Fruit fly (Drosophila melanogaster): ENCODE results near the gene Pax.

dm6 chr2L:19415859-19416258, 10.5 kb downstream of the Pax start:
- TF ChIP-seq gl (tag; optimal IDR thresholded peaks at IDR 0.05) (no peak), CG32121 (GFP tag; IDR thresholded peaks at IDR 0.05) (no peak), CG9948 (tag; optimal IDR thresholded peaks at IDR 0.05) (no peak), Snoo (tag; optimal IDR thresholded peaks at IDR 0.05) (no peak), EcR (GFP tag; optimal IDR thresholded peaks at IDR 0.05) (no peak), fd96Ca (GFP tag; IDR thresholded peaks at IDR 0.05) (no peak), CG8159 (tag; optimal IDR thresholded peaks at IDR 0.05) (no peak), CG14655 (GFP tag; optimal IDR thresholded peaks at IDR 0.05) (no peak)
